Fruit fly (Drosophila melanogaster) S2 (cell line): ENCODE measurements around the gene ato.

Source experiments
- CG8478 ChIP-seq: fragments of >200 bp; optimal IDR thresholded peaks from 2 replicates; lab custom pipeline; 2018
- CTCF ChIP-seq, 2 experiments: fragments of >200 bp; optimal IDR thresholded peaks; 2 replicates each; lab custom pipeline; 2018

- no peak for TF ChIP-seq CG8478 (lab: Kevin White, UChicago)
- TF ChIP-seq CTCF (optimal IDR thresholded peaks at IDR 0.05; lab: Kevin White, UChicago): no peak
Observed at dm6 chr3R:8288790-8289189, 10.9 kb downstream of the ato start.
